Fruit fly (Drosophila melanogaster): ENCODE results near the gene CG14572.

dm6 chr3L:21715974-21716373 lies 25.4 kb upstream of the CG14572 start:
- TF ChIP-seq CG8159 (tag; optimal IDR thresholded peaks at IDR 0.05) (peak; percentile 43), CG17806 (tag; optimal IDR thresholded peaks at IDR 0.05) (peak; percentile 46), gl (tag; optimal IDR thresholded peaks at IDR 0.05) (no peak), CG13204 (GFP tag; optimal IDR thresholded peaks at IDR 0.05) (no peak), CG15710 (tag; optimal IDR thresholded peaks at IDR 0.05) (peak; percentile 36)
